Fruit fly (Drosophila melanogaster) Kc167 (cell line): ENCODE measurements around the gene Nckx30C.

Source experiments
- h ChIP-seq: fragments of >200 bp; optimal IDR thresholded peaks from 3 replicates; lab custom pipeline; 2018; ENCODE audit warnings: missing external identifiers
- psq ChIP-seq: fragments of >200 bp; optimal IDR thresholded peaks from 2 replicates; lab custom pipeline; 2017; ENCODE audit warnings: missing external identifiers
- ttk ChIP-seq: sonication (Bioruptor generic); optimal IDR thresholded peaks from 2 replicates; lab custom pipeline; 2017; ENCODE audit warnings: missing external identifiers

- no peak for TF ChIP-seq h (lab: Kevin White, UChicago)
- TF ChIP-seq ttk, result no peak
- no peak for TF ChIP-seq psq (lab: Kevin White, UChicago)
Observed at dm6 chr2L:9685993-9686392, 60.3 kb downstream of the Nckx30C start.
